Worm (Caenorhabditis elegans): ENCODE data around the gene sma-1.

ce11 chrV:11940329-11940728 lies 41.1 kb downstream of the sma-1 start:
- TF ChIP-seq unc-39 (tag; optimal IDR thresholded peaks at IDR 0.05), result no peak
- TF ChIP-seq unc-62 (GFP tag; optimal IDR thresholded peaks at IDR 0.05), result no peak
- no peak for TF ChIP-seq ztf-11 (tag; optimal IDR thresholded peaks at IDR 0.05)
- no peak for TF ChIP-seq nhr-12 (tag; optimal IDR thresholded peaks at IDR 0.05)
- TF ChIP-seq nhr-28 (tag; optimal IDR thresholded peaks at IDR 0.05), result no peak
- no peak for TF ChIP-seq elt-1 (tag; optimal IDR thresholded peaks at IDR 0.05; ENCODE audit: borderline replicate concordance, insufficient read depth)
- no peak for TF ChIP-seq mls-2 (tag; optimal IDR thresholded peaks at IDR 0.05)
- no peak for TF ChIP-seq lsy-2 (tag; optimal IDR thresholded peaks at IDR 0.05)
- no peak for TF ChIP-seq lin-13 (tag; optimal IDR thresholded peaks at IDR 0.05)
- TF ChIP-seq nhr-76 (tag; optimal IDR thresholded peaks at IDR 0.05), result no peak
- TF ChIP-seq snpc-4 (tag; optimal IDR thresholded peaks at IDR 0.05), result no peak
